Worm (Caenorhabditis elegans) whole organism, midembryonic: ENCODE results near the gene C40C9.3.

Experiments
- cog-1 ChIP-seq: sonication (generic microtip); optimal IDR thresholded peaks from 2 replicates; lab custom pipeline; 2016; ENCODE audit warnings: missing genetic modification characterization, missing compliant biosample characterization
- flt-1 ChIP-seq: fragments of 200-800 bp; sonication (Bioruptor generic); IDR thresholded peaks from 2 replicates; pipeline ENCODE4 v1.3.6; 2022; ENCODE audit warnings: missing genetic modification characterization, missing compliant biosample characterization
- klf-2 ChIP-seq: fragments of 200-800 bp; sonication (Bioruptor generic); conservative IDR thresholded peaks from 2 replicates; pipeline ENCODE4 v1.3.6; 2022; ENCODE audit warnings: missing genetic modification reagents, missing genetic modification characterization, missing compliant biosample characterization
- med-1 ChIP-seq: sonication (generic microtip); optimal IDR thresholded peaks from 2 replicates; lab custom pipeline; 2017; ENCODE audit warnings: missing genetic modification characterization, mild to moderate bottlenecking, missing compliant biosample characterization, antibody characterized with exemption, missing genetic modification reagents; ENCODE audit not compliant: insufficient read depth

- TF ChIP-seq med-1 (GFP tag; lab: Kevin White, UChicago) (no peak), cog-1 (tag; lab: Kevin White, UChicago) (no peak), flt-1 (GFP tag; lab: Robert Waterston, UW) (no peak), klf-2 (GFP tag; lab: Robert Waterston, UW) (no peak)
Observed at ce11 chrX:13600136-13600535, 47.3 kb upstream of the C40C9.3 start, which contains the start of gene F54B11.7.
